Fruit fly (Drosophila melanogaster): Measurements from ENCODE around the gene CG43725.

CG43725 gene

dm6 chr2L:11051644-11052492, 23.4 kb upstream of the CG43725 start (continued):
- TF ChIP-seq CG10669 (GFP tag; optimal IDR thresholded peaks at IDR 0.05) = peak; percentile 37
- TF ChIP-seq OdsH (GFP tag; optimal IDR thresholded peaks at IDR 0.05) = peak; percentile 37
- TF ChIP-seq Ets21C (GFP tag; optimal IDR thresholded peaks at IDR 0.05) = no peak
- peak; percentile 22 for TF ChIP-seq Sox14 (GFP tag; optimal IDR thresholded peaks at IDR 0.05)
- no peak for TF ChIP-seq CG11902 (GFP tag; optimal IDR thresholded peaks at IDR 0.05)
- peak; percentile 24 for TF ChIP-seq fd59A (GFP tag; optimal IDR thresholded peaks at IDR 0.05)
- peak; percentile 91 for TF ChIP-seq Eip78C (GFP tag)
- TF ChIP-seq CG3919 (GFP tag; optimal IDR thresholded peaks at IDR 0.05) = peak; percentile 37
- TF ChIP-seq vri (GFP tag; optimal IDR thresholded peaks at IDR 0.05) = no peak
- TF ChIP-seq CG32006 (GFP tag; optimal IDR thresholded peaks at IDR 0.05) = no peak
- no peak for TF ChIP-seq cyc (GFP tag; optimal IDR thresholded peaks at IDR 0.05)
- peak; percentile 45 for TF ChIP-seq Eip75B (GFP tag; optimal IDR thresholded peaks at IDR 0.05)
- TF ChIP-seq Eip93F (GFP tag; optimal IDR thresholded peaks at IDR 0.05) = no peak
- TF ChIP-seq Hr38 (GFP tag; optimal IDR thresholded peaks at IDR 0.05) = no peak
- no peak for TF ChIP-seq fkh (GFP tag; optimal IDR thresholded peaks at IDR 0.05)
- TF ChIP-seq CG10631 (GFP tag; optimal IDR thresholded peaks at IDR 0.05) = peak; percentile 17
- peak; percentile 23 for TF ChIP-seq CG6792 (GFP tag; optimal IDR thresholded peaks at IDR 0.05)

dm6 chr2L:11052493-11052788, 22.9 kb upstream of the CG43725 start:
- peak; percentile 63 for TF ChIP-seq spab (GFP tag; optimal IDR thresholded peaks at IDR 0.05)
- peak; percentile 76 for TF ChIP-seq CG10631 (GFP tag; optimal IDR thresholded peaks at IDR 0.05)
- peak; percentile 31 for TF ChIP-seq Sox15 (GFP tag; optimal IDR thresholded peaks at IDR 0.05)
- peak; percentile 46 for TF ChIP-seq CG11902 (GFP tag; optimal IDR thresholded peaks at IDR 0.05)
- TF ChIP-seq Ets21C (GFP tag; optimal IDR thresholded peaks at IDR 0.05) = no peak
- TF ChIP-seq ss (GFP tag; optimal IDR thresholded peaks at IDR 0.05) = peak; percentile 1 to 75
- no peak for TF ChIP-seq fkh (GFP tag; optimal IDR thresholded peaks at IDR 0.05)
- peak; percentile 31 for TF ChIP-seq CG3919 (GFP tag; optimal IDR thresholded peaks at IDR 0.05)
- no peak for TF ChIP-seq CG6854 (GFP tag; optimal IDR thresholded peaks at IDR 0.05)
- no peak for TF ChIP-seq Lpt (GFP tag; optimal IDR thresholded peaks at IDR 0.05)
- TF ChIP-seq topi (GFP tag; optimal IDR thresholded peaks at IDR 0.05) = peak; percentile 26
- peak; percentile 15 for TF ChIP-seq lz (GFP tag; optimal IDR thresholded peaks at IDR 0.05)
- peak; percentile 25 for TF ChIP-seq CG6808 (GFP tag; optimal IDR thresholded peaks at IDR 0.05)
- no peak for TF ChIP-seq svp (GFP tag)
- TF ChIP-seq OdsH (GFP tag; optimal IDR thresholded peaks at IDR 0.05) = peak; percentile 46
- peak; percentile 13; the same call in 1 of the 2 replicates for TF ChIP-seq Gug (GFP tag; IDR thresholded peaks at IDR 0.05)
- peak; percentile 80 for TF ChIP-seq CG8632 (GFP tag; optimal IDR thresholded peaks at IDR 0.05)
- no peak for TF ChIP-seq Sox14 (GFP tag; optimal IDR thresholded peaks at IDR 0.05)
- no peak for TF ChIP-seq Eip75B (GFP tag; optimal IDR thresholded peaks at IDR 0.05)
- TF ChIP-seq CG32006 (GFP tag; optimal IDR thresholded peaks at IDR 0.05) = peak; percentile 38
- peak; percentile 83 for TF ChIP-seq Eip78C (GFP tag)
- TF ChIP-seq esn (GFP tag; optimal IDR thresholded peaks at IDR 0.05) = peak; percentile 16
- no peak for TF ChIP-seq Hr4 (GFP tag; optimal IDR thresholded peaks at IDR 0.05)
- TF ChIP-seq Met (GFP tag; optimal IDR thresholded peaks at IDR 0.05) = no peak
- peak; percentile 41 for TF ChIP-seq Blimp-1 (GFP tag; optimal IDR thresholded peaks at IDR 0.05)
- TF ChIP-seq CG7368 (GFP tag; optimal IDR thresholded peaks at IDR 0.05) = no peak
- no peak for TF ChIP-seq CG4318 (GFP tag; optimal IDR thresholded peaks at IDR 0.05)
- no peak for TF ChIP-seq Sox102F (GFP tag; optimal IDR thresholded peaks at IDR 0.05)
- no peak for TF ChIP-seq fd59A (GFP tag; optimal IDR thresholded peaks at IDR 0.05)
- TF ChIP-seq eg (GFP tag; IDR thresholded peaks at IDR 0.05) = no peak
- TF ChIP-seq dsx (GFP tag; optimal IDR thresholded peaks at IDR 0.05; ENCODE audit: poor library complexity, severe bottlenecking) = peak; percentile 80
- peak; percentile 52 for TF ChIP-seq acj6 (GFP tag; optimal IDR thresholded peaks at IDR 0.05)
- no peak for TF ChIP-seq Hr38 (GFP tag; optimal IDR thresholded peaks at IDR 0.05)
- TF ChIP-seq fd85E (GFP tag; optimal IDR thresholded peaks at IDR 0.05) = no peak
- no peak for TF ChIP-seq CG8319 (GFP tag; optimal IDR thresholded peaks at IDR 0.05)
- peak; percentile 46 for TF ChIP-seq CG16779 (tag; optimal IDR thresholded peaks at IDR 0.05)
- TF ChIP-seq CG10669 (GFP tag; optimal IDR thresholded peaks at IDR 0.05) = peak; percentile 70
- no peak for TF ChIP-seq vri (GFP tag; optimal IDR thresholded peaks at IDR 0.05)
- no peak for TF ChIP-seq net (GFP tag; optimal IDR thresholded peaks at IDR 0.05)
- no peak for TF ChIP-seq Hr39 (GFP tag; optimal IDR thresholded peaks at IDR 0.05)
- TF ChIP-seq CG11294 (GFP tag; IDR thresholded peaks at IDR 0.05) = no peak
- no peak for TF ChIP-seq Eip93F (GFP tag; optimal IDR thresholded peaks at IDR 0.05)
- peak; percentile 79 for TF ChIP-seq CG34406 (GFP tag; optimal IDR thresholded peaks at IDR 0.05)
- TF ChIP-seq CG1621 (tag; optimal IDR thresholded peaks at IDR 0.05) = no peak

Data from whole organism, prepupa.